Worm (Caenorhabditis elegans): Measurements from ENCODE around the gene str-15.

- TF ChIP-seq swsn-7 (tag; optimal IDR thresholded peaks at IDR 0.05) (no peak), ztf-11 (tag; optimal IDR thresholded peaks at IDR 0.05) (no peak), nhr-76 (tag; optimal IDR thresholded peaks at IDR 0.05) (no peak), ceh-82 (tag; optimal IDR thresholded peaks at IDR 0.05) (no peak), hlh-17 (GFP tag; optimal IDR thresholded peaks at IDR 0.05; ENCODE audit: borderline replicate concordance) (no peak), ztf-4 (tag; optimal IDR thresholded peaks at IDR 0.05) (no peak), nhr-77 (tag; optimal IDR thresholded peaks at IDR 0.05) (no peak), nhr-28 (tag; optimal IDR thresholded peaks at IDR 0.05) (no peak), nhr-12 (tag; optimal IDR thresholded peaks at IDR 0.05) (no peak), blmp-1 (tag; optimal IDR thresholded peaks at IDR 0.05) (no peak)
These were observed 763 bp upstream of the str-15 start for ce11 chrV:16459377-16459776.

All from whole organism, L1 larva.